Worm (Caenorhabditis elegans): ENCODE measurements around the gene C02F5.3.

DNA sequence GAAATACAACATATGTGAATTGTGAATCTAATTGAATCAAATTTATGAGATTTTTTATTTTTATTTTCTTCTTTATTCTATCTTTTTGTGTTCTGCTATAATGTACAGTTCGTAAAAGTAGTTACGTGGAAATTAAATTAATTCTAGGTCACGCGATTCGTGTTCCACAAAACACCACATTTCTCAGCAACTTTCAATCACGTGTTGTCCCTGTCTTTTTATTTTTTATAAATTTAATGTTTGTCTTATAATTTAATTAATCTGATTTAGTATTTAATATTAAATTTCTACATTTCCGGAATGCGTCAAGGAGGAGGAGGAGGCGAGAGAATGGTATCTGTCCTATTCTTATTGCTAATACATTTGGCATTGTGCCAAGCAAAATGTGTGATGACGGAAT, 12.4 kb downstream of the C02F5.3 start, which contains the start of gene ncr-2:
- TF ChIP-seq nhr-11 (tag; optimal IDR thresholded peaks at IDR 0.05) (no peak), tbx-7 (tag; optimal IDR thresholded peaks at IDR 0.05) (no peak), pqm-1 (tag; optimal IDR thresholded peaks at IDR 0.05) (no peak), sox-2 (GFP tag; IDR thresholded peaks at IDR 0.05) (no peak), unc-86 (tag; optimal IDR thresholded peaks at IDR 0.05) (no peak), T23F11.4 (GFP tag; optimal IDR thresholded peaks at IDR 0.05) (no peak), ama-1 (optimal IDR thresholded peaks at IDR 0.05) (no peak), fkh-10 (GFP tag; optimal IDR thresholded peaks at IDR 0.05) (no peak)
